Worm (Caenorhabditis elegans): Measurements from ENCODE around the gene str-149.

ce11 chrV:16536701-16537100, 36.6 kb upstream of the str-149 start, which contains the start of gene Y32B12B.1:
- TF ChIP-seq blmp-1 (tag; optimal IDR thresholded peaks at IDR 0.05; ENCODE audit: insufficient read depth): no peak
- TF ChIP-seq nhr-237 (tag; optimal IDR thresholded peaks at IDR 0.05): no peak
- no peak for TF ChIP-seq lsy-2 (tag; optimal IDR thresholded peaks at IDR 0.05)
